Fruit fly (Drosophila melanogaster) whole organism, pupa: Measurements from ENCODE around the gene Ugt301D1.

Source experiments
- CG10348 ChIP-seq: fragments of 200-800 bp; sonication (Bioruptor generic); IDR thresholded peaks from 2 replicates; pipeline ENCODE4 v1.3.6; 2022; ENCODE audit warnings: missing biosample characterization, missing genetic modification characterization
- CG12605 ChIP-seq: fragments of 200-800 bp; sonication (Bioruptor generic); IDR thresholded peaks from 2 replicates; pipeline ENCODE4 v1.3.6; 2022; ENCODE audit warnings: missing biosample characterization, missing genetic modification characterization
- CG13204 ChIP-seq: fragments of 200-800 bp; sonication (Bioruptor generic); optimal IDR thresholded peaks from 2 replicates; lab custom pipeline; 2018; ENCODE audit warnings: missing biosample characterization, mild to moderate bottlenecking, missing genetic modification characterization, moderate library complexity
- CG14655 ChIP-seq: fragments of 200-800 bp; sonication (Bioruptor generic); optimal IDR thresholded peaks from 3 replicates; lab custom pipeline; 2017; ENCODE audit warnings: mild to moderate bottlenecking, missing biosample characterization, missing genetic modification reagents, missing genetic modification characterization
- CG15710 ChIP-seq: fragments of 200-800 bp; sonication (Bioruptor generic); optimal IDR thresholded peaks from 2 replicates; lab custom pipeline; 2018; ENCODE audit warnings: missing biosample characterization, mild to moderate bottlenecking, missing genetic modification characterization, moderate library complexity
- CG17806 ChIP-seq: fragments of 200-800 bp; sonication (Bioruptor generic); optimal IDR thresholded peaks from 2 replicates; lab custom pipeline; 2018; ENCODE audit warnings: missing biosample characterization, mild to moderate bottlenecking, missing genetic modification characterization, moderate library complexity
- CG32121 ChIP-seq: fragments of 200-800 bp; sonication (Bioruptor generic); IDR thresholded peaks from 2 replicates; pipeline ENCODE4 v1.3.6; 2022; ENCODE audit warnings: missing biosample characterization, missing genetic modification characterization
- CG34367 ChIP-seq: fragments of 200-800 bp; sonication (Bioruptor generic); optimal IDR thresholded peaks from 2 replicates; lab custom pipeline; 2018; ENCODE audit warnings: missing biosample characterization, mild to moderate bottlenecking, missing genetic modification characterization
- CG4496 ChIP-seq: fragments of 200-800 bp; sonication (Bioruptor generic); IDR thresholded peaks from 3 replicates; pipeline ENCODE4 v1.3.6; 2022; ENCODE audit warnings: missing biosample characterization, missing genetic modification characterization
- CG8159 ChIP-seq: fragments of 200-800 bp; sonication (Bioruptor generic); optimal IDR thresholded peaks from 3 replicates; lab custom pipeline; 2018; ENCODE audit warnings: missing biosample characterization, mild to moderate bottlenecking, missing genetic modification characterization, moderate library complexity
- CG8301 ChIP-seq: fragments of 200-800 bp; sonication (Bioruptor generic); optimal IDR thresholded peaks from 2 replicates; lab custom pipeline; 2018; ENCODE audit warnings: missing biosample characterization, mild to moderate bottlenecking, missing genetic modification characterization
- CG9948 ChIP-seq: fragments of 200-800 bp; sonication (Bioruptor generic); optimal IDR thresholded peaks from 2 replicates; lab custom pipeline; 2018; ENCODE audit warnings: missing biosample characterization, mild to moderate bottlenecking, missing genetic modification characterization, moderate library complexity
- D1 ChIP-seq: fragments of 200-800 bp; sonication (Bioruptor generic); optimal IDR thresholded peaks from 2 replicates; lab custom pipeline; 2018; ENCODE audit warnings: missing biosample characterization, mild to moderate bottlenecking, missing genetic modification characterization, moderate library complexity
- EcR ChIP-seq: fragments of 200-800 bp; sonication (Bioruptor generic); optimal IDR thresholded peaks from 3 replicates; lab custom pipeline; 2019; ENCODE audit warnings: missing biosample characterization, missing genetic modification characterization, mild to moderate bottlenecking, moderate library complexity, missing genetic modification reagents
- Ets98B ChIP-seq: fragments of 200-800 bp; sonication (Bioruptor generic); IDR thresholded peaks from 2 replicates; pipeline ENCODE4 v1.3.6; 2022; ENCODE audit warnings: missing biosample characterization, missing genetic modification characterization
- Pif1A ChIP-seq: fragments of 200-800 bp; sonication (Bioruptor generic); optimal IDR thresholded peaks from 3 replicates; lab custom pipeline; 2016; ENCODE audit warnings: missing biosample characterization, missing genetic modification characterization
- Pif1B ChIP-seq: fragments of 200-800 bp; sonication (Bioruptor generic); optimal IDR thresholded peaks from 3 replicates; lab custom pipeline; 2016; ENCODE audit warnings: missing biosample characterization, missing genetic modification characterization
- Snoo ChIP-seq: fragments of 200-800 bp; sonication (Bioruptor generic); optimal IDR thresholded peaks from 3 replicates; lab custom pipeline; 2017; ENCODE audit warnings: missing biosample characterization, mild to moderate bottlenecking, missing genetic modification characterization, inconsistent platforms
- fd96Ca ChIP-seq: fragments of 200-800 bp; sonication (Bioruptor generic); IDR thresholded peaks from 3 replicates; pipeline ENCODE4 v1.3.6; 2022; ENCODE audit warnings: missing biosample characterization, missing genetic modification characterization
- gl ChIP-seq: fragments of 200-800 bp; sonication (Bioruptor generic); optimal IDR thresholded peaks from 2 replicates; lab custom pipeline; 2018; ENCODE audit warnings: missing biosample characterization, mild to moderate bottlenecking, missing genetic modification characterization
- rn ChIP-seq: fragments of 200-800 bp; sonication (Bioruptor generic); IDR thresholded peaks from 2 replicates; pipeline ENCODE4 v1.3.6; 2022; ENCODE audit warnings: missing biosample characterization, missing genetic modification characterization

Ugt301D1 gene

DNA sequence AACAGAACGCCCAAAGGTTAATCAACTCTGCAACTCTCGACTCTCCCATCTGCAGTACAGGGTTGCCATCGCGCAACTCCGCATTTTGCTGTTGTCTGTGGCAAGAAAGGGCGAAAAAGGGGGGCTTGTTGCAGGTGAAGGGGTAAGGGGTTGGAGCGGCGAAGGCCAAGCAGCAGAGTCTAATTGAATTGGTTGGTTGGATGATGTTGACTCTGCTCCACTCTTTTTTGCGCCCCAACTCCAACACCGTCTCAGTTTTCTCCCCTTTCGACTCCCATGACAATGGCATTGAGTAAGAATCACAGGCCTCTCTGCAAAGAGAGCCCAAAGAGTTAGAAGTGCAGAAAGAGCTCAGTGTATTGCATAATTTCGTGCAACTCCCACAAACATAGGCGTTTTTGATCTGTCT is 40.7 kb upstream of the Ugt301D1 start:
- TF ChIP-seq Pif1B (GFP tag; lab: Kevin White, UChicago) (no peak), rn (peak; percentile 62), EcR (GFP tag; lab: Kevin White, UChicago) (peak; percentile 99), Ets98B (GFP tag; lab: Robert Waterston, UW) (peak; percentile 79), CG15710 (tag; lab: Kevin White, UChicago) (no peak), CG8301 (tag; lab: Kevin White, UChicago) (peak; percentile 25), CG10348 (GFP tag; lab: Robert Waterston, UW) (no peak), CG9948 (no peak), CG8159 (tag; lab: Kevin White, UChicago) (no peak), Pif1A (GFP tag; lab: Kevin White, UChicago) (peak; percentile 15), CG4496 (peak; percentile 71), CG32121 (GFP tag; lab: Robert Waterston, UW) (no peak; the same call in 1 of the 2 replicates), CG17806 (tag; lab: Kevin White, UChicago) (no peak), Snoo (tag; lab: Kevin White, UChicago) (no peak), CG14655 (GFP tag; lab: Kevin White, UChicago) (peak; percentile 31), fd96Ca (GFP tag; lab: Robert Waterston, UW) (peak; percentile 75; the same call in 2 of the 3 replicates), D1 (tag; lab: Kevin White, UChicago) (no peak)

DNA sequence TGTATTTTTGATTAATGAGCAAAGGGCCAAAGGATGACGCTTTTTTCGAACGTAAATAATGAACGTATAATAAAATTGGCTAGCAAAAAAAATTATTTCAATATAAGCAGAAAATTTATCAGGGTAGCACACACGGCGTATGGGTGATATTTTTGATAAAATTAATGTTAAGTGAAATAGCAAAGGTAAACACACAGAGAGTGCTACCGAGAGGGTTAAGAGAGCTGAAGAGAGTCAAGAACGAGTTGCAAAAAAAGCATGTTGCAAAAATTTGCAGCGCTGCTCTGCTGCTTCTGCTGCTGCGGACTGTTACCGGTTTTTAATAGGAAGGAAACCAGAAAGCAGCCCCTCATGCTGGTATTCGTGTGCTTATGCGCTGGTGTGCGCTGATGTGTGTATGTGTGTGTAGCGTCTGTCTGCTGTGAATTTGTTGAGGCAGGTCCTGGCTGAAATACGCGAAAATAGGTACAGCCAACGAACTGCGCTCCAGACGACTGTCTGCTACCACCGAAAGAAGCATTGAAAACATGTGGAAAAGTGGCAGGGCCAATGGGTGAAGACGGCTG is 39.7 kb upstream of the Ugt301D1 start:
- TF ChIP-seq D1 (tag; lab: Kevin White, UChicago) = no peak
- no peak for TF ChIP-seq fd96Ca (GFP tag; lab: Robert Waterston, UW)
- peak; percentile 57; the same call in 1 of the 3 replicates for TF ChIP-seq CG4496
- TF ChIP-seq CG13204 (GFP tag; lab: Kevin White, UChicago) = no peak
- no peak for TF ChIP-seq CG12605 (GFP tag; lab: Robert Waterston, UW)
- TF ChIP-seq EcR (GFP tag; lab: Kevin White, UChicago) = peak; percentile 91
- no peak for TF ChIP-seq CG9948
- no peak for TF ChIP-seq CG32121 (GFP tag; lab: Robert Waterston, UW)
- TF ChIP-seq Snoo (tag; lab: Kevin White, UChicago) = peak; percentile 47
- TF ChIP-seq Pif1A (GFP tag; lab: Kevin White, UChicago) = no peak
- no peak for TF ChIP-seq CG15710 (tag; lab: Kevin White, UChicago)

DNA sequence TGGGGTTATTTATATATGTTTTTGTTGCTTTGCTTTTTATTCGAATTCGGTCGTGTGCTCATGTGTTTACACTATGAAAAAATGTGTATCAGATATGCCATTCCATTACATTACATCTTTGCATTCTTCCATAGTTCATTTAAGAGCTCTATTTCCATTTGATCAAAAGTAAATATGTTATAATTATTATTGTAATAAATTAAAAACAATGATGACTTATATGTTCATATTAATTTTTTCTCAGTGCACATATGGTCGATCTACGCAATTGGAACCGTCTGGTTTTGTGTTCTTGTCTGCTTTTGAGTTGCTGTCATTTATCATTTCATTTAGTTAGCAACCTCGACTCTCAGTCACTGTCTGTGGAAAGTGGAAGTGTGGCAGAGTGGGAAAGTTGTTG is 31.9 kb upstream of the Ugt301D1 start:
- TF ChIP-seq rn (peak; percentile 74), CG10348 (GFP tag; lab: Robert Waterston, UW) (no peak), CG12605 (GFP tag; lab: Robert Waterston, UW) (peak; percentile 63), CG32121 (GFP tag; lab: Robert Waterston, UW) (peak; percentile 47; the same call in 1 of the 2 replicates), gl (tag; lab: Kevin White, UChicago) (peak; percentile 77), CG17806 (tag; lab: Kevin White, UChicago) (peak; percentile 89), Snoo (tag; lab: Kevin White, UChicago) (peak; percentile 75), CG9948 (peak; percentile 87), EcR (GFP tag; lab: Kevin White, UChicago) (peak; percentile 78), CG14655 (GFP tag; lab: Kevin White, UChicago) (peak; percentile 73), CG15710 (tag; lab: Kevin White, UChicago) (peak; percentile 94), CG4496 (peak; percentile 85), Ets98B (GFP tag; lab: Robert Waterston, UW) (peak; percentile 72), Pif1A (GFP tag; lab: Kevin White, UChicago) (peak; percentile 85), CG8301 (tag; lab: Kevin White, UChicago) (peak; percentile 64), Pif1B (GFP tag; lab: Kevin White, UChicago) (peak; percentile 78), fd96Ca (GFP tag; lab: Robert Waterston, UW) (0 out of 3 replicates have a peak, but pooled peaks have one; percentile 25), CG34367 (peak; percentile 86), CG13204 (GFP tag; lab: Kevin White, UChicago) (peak; percentile 76), CG8159 (tag; lab: Kevin White, UChicago) (peak; percentile 93), D1 (tag; lab: Kevin White, UChicago) (peak; percentile 73)

DNA sequence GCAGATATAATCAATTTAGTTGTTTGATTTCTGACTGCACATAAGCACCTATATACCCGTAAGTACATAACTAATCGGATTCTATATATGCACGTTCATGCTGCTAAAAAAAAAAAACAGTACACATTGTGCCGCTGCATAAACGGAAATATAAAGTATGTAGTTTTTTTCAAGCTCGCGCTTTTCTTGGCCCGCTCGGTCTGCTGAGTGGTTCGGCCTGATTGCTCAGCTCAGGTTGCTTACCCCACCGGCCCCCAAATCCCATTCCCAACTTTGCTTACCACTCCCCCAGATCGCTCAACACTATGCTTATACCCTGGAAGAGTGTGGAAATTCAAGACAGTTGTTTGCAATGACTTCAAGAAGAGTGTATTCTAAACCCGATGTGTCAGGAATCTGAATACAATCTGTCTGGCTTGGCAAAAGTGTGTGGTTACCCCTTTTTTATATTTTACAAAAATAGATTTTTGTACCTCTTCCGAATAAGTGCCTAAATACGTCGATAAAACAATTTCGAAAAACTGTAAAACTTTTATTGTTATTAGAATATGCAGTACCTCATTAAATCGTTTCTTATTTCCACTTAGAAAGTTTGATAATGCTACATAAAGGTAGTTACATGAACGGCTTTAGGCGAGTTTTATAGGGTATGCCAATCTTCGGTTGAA is 30.7 kb upstream of the Ugt301D1 start:
- TF ChIP-seq CG15710 (tag; lab: Kevin White, UChicago) = no peak
- TF ChIP-seq CG14655 (GFP tag; lab: Kevin White, UChicago) = no peak
- TF ChIP-seq CG8159 (tag; lab: Kevin White, UChicago) = no peak
- no peak for TF ChIP-seq Snoo (tag; lab: Kevin White, UChicago)
- TF ChIP-seq D1 (tag; lab: Kevin White, UChicago) = no peak
- TF ChIP-seq EcR (GFP tag; lab: Kevin White, UChicago) = no peak
- no peak for TF ChIP-seq CG4496
- no peak for TF ChIP-seq CG8301 (tag; lab: Kevin White, UChicago)
- TF ChIP-seq CG9948 = no peak
- TF ChIP-seq CG34367 = no peak
- no peak for TF ChIP-seq gl (tag; lab: Kevin White, UChicago)
- TF ChIP-seq fd96Ca (GFP tag; lab: Robert Waterston, UW) = no peak
- TF ChIP-seq rn = no peak
- TF ChIP-seq CG17806 (tag; lab: Kevin White, UChicago) = no peak
- no peak for TF ChIP-seq CG13204 (GFP tag; lab: Kevin White, UChicago)
- TF ChIP-seq CG32121 (GFP tag; lab: Robert Waterston, UW) = no peak

DNA sequence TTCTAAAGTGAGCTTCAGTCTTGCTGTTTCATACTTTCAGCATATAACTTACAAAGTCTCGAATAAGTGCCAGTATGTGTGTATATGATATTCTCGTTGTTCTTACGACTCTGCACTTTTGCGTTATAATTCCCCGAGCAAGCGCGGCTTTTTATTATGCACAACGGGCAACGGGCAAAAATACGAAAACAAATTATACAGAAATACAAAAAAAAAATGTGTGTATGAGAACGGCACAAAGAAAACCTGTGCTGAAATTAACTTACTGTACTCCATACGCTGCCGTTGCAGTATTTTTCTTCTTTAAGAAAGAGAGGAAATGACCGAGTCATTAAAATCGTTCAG is 30.2 kb upstream of the Ugt301D1 start:
- TF ChIP-seq CG4496 (0 out of 3 replicates have a peak, but pooled peaks have one; percentile 25), gl (tag; lab: Kevin White, UChicago) (no peak), CG17806 (tag; lab: Kevin White, UChicago) (no peak), EcR (GFP tag; lab: Kevin White, UChicago) (peak; percentile 7), CG15710 (tag; lab: Kevin White, UChicago) (no peak), fd96Ca (GFP tag; lab: Robert Waterston, UW) (no peak), CG32121 (GFP tag; lab: Robert Waterston, UW) (no peak), Ets98B (GFP tag; lab: Robert Waterston, UW) (no peak)
